Fruit fly (Drosophila melanogaster) whole organism, embryonic: ENCODE measurements around the gene CG6901.

Experiments used
- ATbp ChIP-seq: fragments of 200-800 bp; sonication (Bioruptor generic); optimal IDR thresholded peaks from 2 replicates; lab custom pipeline; 2017; ENCODE audit warnings: missing biosample characterization, mild to moderate bottlenecking, missing genetic modification characterization, missing genetic modification reagents
- Asciz ChIP-seq: fragments of 200-800 bp; sonication (Bioruptor generic); optimal IDR thresholded peaks from 2 replicates; lab custom pipeline; 2017; ENCODE audit warnings: missing biosample characterization, mild to moderate bottlenecking, missing genetic modification characterization, missing genetic modification reagents
- B-H2 ChIP-seq: fragments of 200-800 bp; sonication (Bioruptor generic); optimal IDR thresholded peaks from 2 replicates; lab custom pipeline; 2018; ENCODE audit warnings: missing biosample characterization, mild to moderate bottlenecking, missing genetic modification characterization
- CG11085 ChIP-seq: fragments of 200-800 bp; sonication (Bioruptor generic); IDR thresholded peaks from 2 replicates; pipeline ENCODE4 v1.3.6; 2022; ENCODE audit warnings: missing biosample characterization, missing genetic modification characterization
- CG11504 ChIP-seq: fragments of 200-800 bp; sonication (Bioruptor generic); optimal IDR thresholded peaks from 3 replicates; lab custom pipeline; 2019; ENCODE audit warnings: missing biosample characterization, mild to moderate bottlenecking, missing genetic modification characterization, moderate library complexity
- CG11560 ChIP-seq: fragments of 200-800 bp; sonication (Bioruptor generic); IDR thresholded peaks from 3 replicates; pipeline ENCODE4 v1.3.6; 2022; ENCODE audit warnings: missing biosample characterization, missing genetic modification characterization
- CG12769 ChIP-seq: fragments of 200-800 bp; sonication (Bioruptor generic); optimal IDR thresholded peaks from 2 replicates; lab custom pipeline; 2019; ENCODE audit warnings: missing biosample characterization, mild to moderate bottlenecking, missing genetic modification characterization, moderate library complexity
- CG13775 ChIP-seq: fragments of 200-800 bp; sonication (Bioruptor generic); optimal IDR thresholded peaks from 3 replicates; lab custom pipeline; 2017; ENCODE audit warnings: missing biosample characterization, mild to moderate bottlenecking, missing genetic modification characterization
- CG14710 ChIP-seq: fragments of 200-800 bp; sonication (Bioruptor generic); optimal IDR thresholded peaks from 3 replicates; lab custom pipeline; 2019; ENCODE audit warnings: missing biosample characterization, mild to moderate bottlenecking, missing genetic modification characterization, moderate library complexity
- CG15479 ChIP-seq: fragments of 200-800 bp; sonication (Bioruptor generic); optimal IDR thresholded peaks from 3 replicates; lab custom pipeline; 2019; ENCODE audit warnings: missing biosample characterization, mild to moderate bottlenecking, missing genetic modification characterization, moderate library complexity
- CG15601 ChIP-seq: fragments of 200-800 bp; sonication (Bioruptor generic); optimal IDR thresholded peaks from 3 replicates; lab custom pipeline; 2019; ENCODE audit warnings: missing biosample characterization, mild to moderate bottlenecking, missing genetic modification characterization, moderate library complexity
- CG18764 ChIP-seq: fragments of 200-800 bp; sonication (Bioruptor generic); optimal IDR thresholded peaks from 3 replicates; lab custom pipeline; 2016; ENCODE audit warnings: missing biosample characterization, missing genetic modification characterization
- CG2116 ChIP-seq: fragments of 200-800 bp; sonication (Bioruptor generic); optimal IDR thresholded peaks from 3 replicates; lab custom pipeline; 2018; ENCODE audit warnings: missing biosample characterization, mild to moderate bottlenecking, missing genetic modification characterization
- CG2199 ChIP-seq: fragments of 200-800 bp; sonication (Bioruptor generic); IDR thresholded peaks from 3 replicates; pipeline ENCODE4 v1.3.6; 2022; ENCODE audit warnings: missing biosample characterization, missing genetic modification characterization
- CG31224 ChIP-seq: fragments of 200-800 bp; sonication (Bioruptor generic); IDR thresholded peaks from 2 replicates; pipeline ENCODE4 v1.3.6; 2022; ENCODE audit warnings: missing biosample characterization, missing genetic modification characterization
- CG32772 ChIP-seq: fragments of 200-800 bp; sonication (Bioruptor generic); IDR thresholded peaks from 2 replicates; pipeline ENCODE4 v1.3.6; 2022; ENCODE audit warnings: missing biosample characterization, missing genetic modification characterization
- CG33213 ChIP-seq: fragments of 200-800 bp; sonication (Bioruptor generic); optimal IDR thresholded peaks from 3 replicates; lab custom pipeline; 2016; ENCODE audit warnings: missing biosample characterization, missing genetic modification characterization
- CG5245 ChIP-seq: fragments of 200-800 bp; sonication (Bioruptor generic); optimal IDR thresholded peaks from 3 replicates; lab custom pipeline; 2016; ENCODE audit warnings: missing biosample characterization, missing genetic modification characterization
- CG7745 ChIP-seq: fragments of 200-800 bp; sonication (Bioruptor generic); optimal IDR thresholded peaks from 2 replicates; lab custom pipeline; 2018; ENCODE audit warnings: missing biosample characterization, mild to moderate bottlenecking, missing genetic modification characterization, moderate library complexity
- CG7963 ChIP-seq: fragments of 200-800 bp; sonication (Bioruptor generic); IDR thresholded peaks from 3 replicates; pipeline ENCODE4 v1.3.6; 2022; ENCODE audit warnings: missing biosample characterization, missing genetic modification characterization; ENCODE audit not compliant: partially characterized antibody
- CG8359 ChIP-seq: fragments of 200-800 bp; sonication (Bioruptor generic); optimal IDR thresholded peaks from 2 replicates; lab custom pipeline; 2017; ENCODE audit warnings: missing biosample characterization, mild to moderate bottlenecking, missing genetic modification characterization, borderline replicate concordance
- CG9797 ChIP-seq: fragments of 200-800 bp; sonication (Bioruptor generic); optimal IDR thresholded peaks from 3 replicates; lab custom pipeline; 2018; ENCODE audit warnings: missing biosample characterization, mild to moderate bottlenecking, missing genetic modification characterization
- CG9817 ChIP-seq: fragments of 200-800 bp; sonication (Bioruptor generic); optimal IDR thresholded peaks from 2 replicates; lab custom pipeline; 2018; ENCODE audit warnings: missing biosample characterization, mild to moderate bottlenecking, missing genetic modification characterization, moderate library complexity
- Fer1 ChIP-seq: fragments of 200-800 bp; sonication (Bioruptor generic); optimal IDR thresholded peaks from 2 replicates; lab custom pipeline; 2017; ENCODE audit warnings: missing biosample characterization, mild to moderate bottlenecking, missing genetic modification characterization
- Lhr ChIP-seq: fragments of 200-800 bp; sonication (Bioruptor generic); optimal IDR thresholded peaks from 3 replicates; lab custom pipeline; 2017; ENCODE audit warnings: mild to moderate bottlenecking, missing biosample characterization, missing genetic modification reagents, missing genetic modification characterization
- MBD-R2 ChIP-seq: fragments of 200-800 bp; sonication (Bioruptor generic); IDR thresholded peaks from 2 replicates; pipeline ENCODE4 v1.3.6; 2022; ENCODE audit warnings: missing biosample characterization, missing genetic modification characterization
- NfI ChIP-seq: fragments of 200-800 bp; sonication (Bioruptor generic); optimal IDR thresholded peaks from 3 replicates; lab custom pipeline; 2018; ENCODE audit warnings: missing biosample characterization, mild to moderate bottlenecking, missing genetic modification characterization, moderate library complexity
- Sin3A ChIP-seq: fragments of >200 bp; optimal IDR thresholded peaks from 2 replicates; lab custom pipeline; 2018
- Sox102F ChIP-seq: fragments of 200-800 bp; sonication (Bioruptor generic); optimal IDR thresholded peaks from 2 replicates; lab custom pipeline; 2018; ENCODE audit warnings: missing biosample characterization, mild to moderate bottlenecking, missing genetic modification characterization, moderate library complexity
- Xbp1 ChIP-seq: fragments of 200-800 bp; sonication (Bioruptor generic); optimal IDR thresholded peaks from 3 replicates; lab custom pipeline; 2016; ENCODE audit warnings: missing biosample characterization, mild to moderate bottlenecking, missing genetic modification characterization
- abd-A ChIP-seq: fragments of 200-800 bp; sonication (Bioruptor generic); optimal IDR thresholded peaks from 3 replicates; lab custom pipeline; 2019; ENCODE audit warnings: missing biosample characterization, mild to moderate bottlenecking, missing genetic modification characterization, moderate library complexity
- ap ChIP-seq: fragments of 200-800 bp; sonication (Bioruptor generic); IDR thresholded peaks from 2 replicates; pipeline ENCODE4 v1.3.6; 2022; ENCODE audit warnings: missing biosample characterization, missing genetic modification characterization
- chinmo ChIP-seq: fragments of 200-800 bp; sonication (Bioruptor generic); IDR thresholded peaks from 4 replicates; pipeline ENCODE4 v1.3.6; 2022; ENCODE audit warnings: missing biosample characterization, missing genetic modification characterization; ENCODE audit not compliant: partially characterized antibody
- chn ChIP-seq: fragments of 200-800 bp; sonication (Bioruptor generic); optimal IDR thresholded peaks from 2 replicates; lab custom pipeline; 2016; ENCODE audit warnings: missing biosample characterization, missing genetic modification characterization
- croc ChIP-seq: fragments of 200-800 bp; sonication (Bioruptor generic); conservative IDR thresholded peaks from 3 replicates; pipeline ENCODE4 v1.3.6; 2022; ENCODE audit warnings: missing biosample characterization, missing genetic modification characterization
- disco-r ChIP-seq: fragments of 200-800 bp; sonication (Bioruptor generic); optimal IDR thresholded peaks from 2 replicates; lab custom pipeline; 2016; ENCODE audit warnings: missing biosample characterization, missing genetic modification characterization
- fd102C ChIP-seq: fragments of 200-800 bp; sonication (Bioruptor generic); optimal IDR thresholded peaks from 2 replicates; lab custom pipeline; 2018; ENCODE audit warnings: missing biosample characterization, mild to moderate bottlenecking, missing genetic modification characterization, moderate library complexity
- fd96Cb ChIP-seq: fragments of 200-800 bp; sonication (Bioruptor generic); optimal IDR thresholded peaks from 2 replicates; lab custom pipeline; 2018; ENCODE audit warnings: missing biosample characterization, mild to moderate bottlenecking, missing genetic modification characterization, moderate library complexity
- gcm2 ChIP-seq: fragments of 200-800 bp; sonication (Bioruptor generic); optimal IDR thresholded peaks from 2 replicates; lab custom pipeline; 2016; ENCODE audit warnings: missing biosample characterization, missing genetic modification characterization
- h ChIP-seq: fragments of >200 bp; optimal IDR thresholded peaks from 2 replicates; lab custom pipeline; 2017
- mirr ChIP-seq: fragments of 200-800 bp; sonication (Bioruptor generic); optimal IDR thresholded peaks from 3 replicates; lab custom pipeline; 2018; ENCODE audit warnings: missing biosample characterization, mild to moderate bottlenecking, missing genetic modification characterization
- pfk ChIP-seq: fragments of 200-800 bp; sonication (Bioruptor generic); optimal IDR thresholded peaks from 2 replicates; lab custom pipeline; 2018; ENCODE audit warnings: missing biosample characterization, mild to moderate bottlenecking, missing genetic modification characterization, moderate library complexity
- ranshi ChIP-seq: fragments of 200-800 bp; sonication (Bioruptor generic); IDR thresholded peaks from 2 replicates; pipeline ENCODE4 v1.3.6; 2022; ENCODE audit warnings: missing biosample characterization, missing genetic modification characterization
- schlank ChIP-seq: fragments of 200-800 bp; sonication (Bioruptor generic); optimal IDR thresholded peaks from 2 replicates; lab custom pipeline; 2018; ENCODE audit warnings: missing biosample characterization, mild to moderate bottlenecking, missing genetic modification characterization
- sob ChIP-seq: fragments of 200-800 bp; sonication (Bioruptor generic); IDR thresholded peaks from 2 replicates; pipeline ENCODE4 v1.3.6; 2022; ENCODE audit warnings: missing biosample characterization, missing genetic modification characterization
- ssp ChIP-seq: fragments of 200-800 bp; sonication (Bioruptor generic); IDR thresholded peaks from 2 replicates; pipeline ENCODE4 v1.3.6; 2022; ENCODE audit warnings: missing biosample characterization, missing genetic modification characterization
- stwl ChIP-seq: fragments of 200-800 bp; sonication (Bioruptor generic); optimal IDR thresholded peaks from 3 replicates; lab custom pipeline; 2018; ENCODE audit warnings: missing biosample characterization, mild to moderate bottlenecking, missing genetic modification characterization, moderate library complexity
- tna ChIP-seq: fragments of 200-800 bp; sonication (Bioruptor generic); IDR thresholded peaks from 2 replicates; pipeline ENCODE4 v1.3.6; 2022; ENCODE audit warnings: missing biosample characterization, missing genetic modification characterization; ENCODE audit not compliant: partially characterized antibody
- tx ChIP-seq: fragments of 200-800 bp; sonication (Bioruptor generic); optimal IDR thresholded peaks from 2 replicates; lab custom pipeline; 2016; ENCODE audit warnings: missing biosample characterization, missing genetic modification characterization
- unpg ChIP-seq: fragments of 200-800 bp; sonication (Bioruptor generic); optimal IDR thresholded peaks from 3 replicates; lab custom pipeline; 2018; ENCODE audit warnings: missing biosample characterization, mild to moderate bottlenecking, missing genetic modification characterization, moderate library complexity
- z ChIP-seq: fragments of 200-800 bp; sonication (Bioruptor generic); IDR thresholded peaks from 3 replicates; pipeline ENCODE4 v1.3.6; 2022; ENCODE audit warnings: missing biosample characterization, missing genetic modification characterization
- zfh2 ChIP-seq: fragments of 200-800 bp; sonication (Bioruptor generic); optimal IDR thresholded peaks from 2 replicates; lab custom pipeline; 2016; ENCODE audit warnings: missing biosample characterization, missing genetic modification characterization

The CG6901 gene

DNA sequence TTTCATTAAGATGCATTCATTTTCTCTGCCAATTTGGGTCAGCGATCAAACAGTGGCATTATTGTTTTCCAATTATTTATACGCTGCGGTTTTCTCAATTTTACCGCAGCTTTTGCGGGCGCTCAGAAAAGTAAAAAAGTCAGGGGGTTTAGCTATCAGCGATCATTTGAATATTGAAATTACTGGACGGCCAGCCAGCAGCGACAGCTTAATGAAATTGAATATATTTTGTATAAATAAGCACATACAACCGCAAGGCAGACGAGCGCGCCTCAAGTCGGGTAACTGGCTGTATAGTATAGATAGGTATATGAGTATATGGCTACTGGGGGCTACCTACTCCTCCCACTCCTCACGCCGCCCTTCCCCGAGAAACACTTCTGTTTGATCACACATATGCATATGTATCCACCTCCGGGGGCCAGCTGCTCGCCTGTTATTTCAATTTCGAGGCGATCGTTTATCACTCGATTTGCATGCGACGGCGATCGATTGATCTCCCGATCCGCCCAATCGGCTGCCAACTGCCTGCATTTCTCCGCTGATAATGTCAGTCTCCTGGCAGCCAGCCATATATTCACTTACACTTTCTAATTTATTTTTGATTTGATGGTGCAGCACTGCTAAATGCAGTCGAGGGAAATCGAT lies 33.1 kb downstream of the CG6901 start (continued):
- TF ChIP-seq chinmo (0 out of 4 replicates have a peak, but pooled peaks have one; percentile 51), CG9797 (GFP tag; lab: Kevin White, UChicago) (no peak), schlank (no peak), ATbp (GFP tag; lab: Kevin White, UChicago) (no peak), CG11504 (tag; lab: Kevin White, UChicago) (no peak), disco-r (GFP tag; lab: Kevin White, UChicago) (no peak), stwl (tag; lab: Kevin White, UChicago) (no peak), gcm2 (GFP tag; lab: Kevin White, UChicago) (no peak), Fer1 (GFP tag; lab: Kevin White, UChicago) (no peak), croc (no peak), B-H2 (GFP tag; lab: Kevin White, UChicago) (no peak), Xbp1 (GFP tag; lab: Kevin White, UChicago) (no peak), CG2116 (GFP tag; lab: Kevin White, UChicago) (no peak), abd-A (tag; lab: Kevin White, UChicago) (peak; percentile 66), CG5245 (GFP tag; lab: Kevin White, UChicago) (no peak), tx (GFP tag; lab: Kevin White, UChicago) (no peak), chn (GFP tag; lab: Kevin White, UChicago) (no peak), ssp (no peak), Asciz (GFP tag; lab: Kevin White, UChicago) (no peak), ap (GFP tag; lab: Robert Waterston, UW) (no peak), CG12769 (peak; percentile 62), Sin3A (lab: Kevin White, UChicago) (no peak), zfh2 (GFP tag; lab: Kevin White, UChicago) (no peak), CG2199 (GFP tag; lab: Robert Waterston, UW) (0 out of 3 replicates have a peak, but pooled peaks have one; percentile 22), mirr (GFP tag; lab: Kevin White, UChicago) (no peak), sob (GFP tag; lab: Robert Waterston, UW) (no peak), CG33213 (no peak), CG11085 (GFP tag; lab: Robert Waterston, UW) (no peak), fd96Cb (no peak), CG31224 (GFP tag; lab: Robert Waterston, UW) (peak; percentile 95; the same call in 1 of the 2 replicates), CG13775 (no peak), pfk (GFP tag; lab: Kevin White, UChicago) (no peak), z (0 out of 3 replicates have a peak, but pooled peaks have one; percentile 37), fd102C (GFP tag; lab: Kevin White, UChicago) (no peak), CG11560 (tag; lab: Robert Waterston, UW) (no peak), CG9817 (no peak), tna (GFP tag; lab: Robert Waterston, UW) (no peak), CG7745 (no peak)
- TF ChIP-seq, all 482 proteins: peak for 15

DNA sequence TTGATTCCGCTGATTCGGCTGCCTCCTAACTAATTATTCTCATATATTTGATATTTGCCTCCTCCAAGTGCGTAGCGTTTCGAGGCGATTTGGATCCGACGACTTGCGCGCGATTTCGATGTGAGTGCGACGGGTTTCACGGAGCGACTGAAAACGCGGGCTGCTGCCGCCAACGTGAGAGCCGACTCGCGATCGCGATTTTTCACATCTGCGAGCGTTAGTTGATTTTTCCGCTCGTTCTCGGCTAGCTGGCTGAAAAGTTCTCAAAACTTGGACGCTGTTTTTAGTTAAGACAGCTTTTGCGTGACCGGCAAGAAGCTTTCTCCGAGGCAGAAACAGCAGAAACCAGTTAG lies 33.6 kb downstream of the CG6901 start, which contains the start of gene CG10311:
Gene CG10311, minus strand, starts transcription at position 153 of the 353 bp plus-strand sequence.
- TF ChIP-seq CG5245 (GFP tag; lab: Kevin White, UChicago) (no peak), unpg (GFP tag; lab: Kevin White, UChicago) (no peak), CG15601 (tag; lab: Kevin White, UChicago) (no peak), h (lab: Kevin White, UChicago) (no peak), CG8359 (GFP tag; lab: Kevin White, UChicago) (peak; percentile 99), CG18764 (no peak), Lhr (GFP tag; lab: Kevin White, UChicago) (no peak), fd102C (GFP tag; lab: Kevin White, UChicago) (no peak), CG32772 (GFP tag; lab: Robert Waterston, UW) (no peak), MBD-R2 (peak; percentile 16; the same call in 1 of the 2 replicates), ranshi (GFP tag; lab: Robert Waterston, UW) (no peak), CG7963 (GFP tag; lab: Robert Waterston, UW) (no peak), NfI (GFP tag; lab: Kevin White, UChicago) (no peak), Sox102F (no peak), CG15479 (GFP tag; lab: Kevin White, UChicago) (no peak), CG14710 (tag; lab: Kevin White, UChicago) (no peak)
